Worm (Caenorhabditis elegans) whole organism, young adult: ENCODE data around the gene vamp-7.

Experiments
- B0019.2 ChIP-seq: fragments of 200-800 bp; sonication (Bioruptor generic); conservative IDR thresholded peaks from 2 replicates; pipeline ENCODE4 v1.3.6; 2022; ENCODE audit warnings: missing genetic modification reagents, missing genetic modification characterization, missing compliant biosample characterization
- B0035.1 ChIP-seq: sonication (generic microtip); optimal IDR thresholded peaks from 2 replicates; lab custom pipeline; 2016; ENCODE audit warnings: missing genetic modification characterization, mild to moderate bottlenecking, missing compliant biosample characterization, missing genotype, missing genetic modification reagents
- D2030.7 ChIP-seq: fragments of 200-800 bp; sonication (Bioruptor generic); IDR thresholded peaks from 2 replicates; pipeline ENCODE4 v1.3.6; 2022; ENCODE audit warnings: missing genetic modification reagents, missing genetic modification characterization, missing compliant biosample characterization
- F10E7.11 ChIP-seq: sonication (generic microtip); optimal IDR thresholded peaks from 2 replicates; lab custom pipeline; 2017; ENCODE audit warnings: mild to moderate bottlenecking, missing genetic modification characterization, moderate library complexity, missing compliant biosample characterization
- F22D6.2 ChIP-seq: sonication (generic microtip); optimal IDR thresholded peaks from 2 replicates; lab custom pipeline; 2016; ENCODE audit warnings: mild to moderate bottlenecking, missing genetic modification characterization, missing compliant biosample characterization
- F23B12.7 ChIP-seq: sonication (generic microtip); optimal IDR thresholded peaks from 2 replicates; lab custom pipeline; 2017; ENCODE audit warnings: missing genetic modification characterization, mild to moderate bottlenecking, missing compliant biosample characterization, antibody characterized with exemption, moderate library complexity; ENCODE audit not compliant: insufficient read depth
- F33H1.4 ChIP-seq: fragments of 200-800 bp; sonication (Bioruptor generic); IDR thresholded peaks from 2 replicates; pipeline ENCODE4 v1.3.6; 2022; ENCODE audit warnings: missing genetic modification reagents, missing genetic modification characterization, missing compliant biosample characterization
- F55B11.4 ChIP-seq: sonication (generic microtip); optimal IDR thresholded peaks from 2 replicates; lab custom pipeline; 2016; ENCODE audit warnings: missing compliant biosample characterization, missing genetic modification characterization, borderline replicate concordance; ENCODE audit not compliant: insufficient read depth
- K12H6.12 ChIP-seq: fragments of 200-800 bp; sonication (Bioruptor generic); optimal IDR thresholded peaks from 2 replicates; lab custom pipeline; 2018; ENCODE audit warnings: mild to moderate bottlenecking, missing genetic modification characterization, missing compliant biosample characterization
- T26A5.8 ChIP-seq: sonication (generic microtip); optimal IDR thresholded peaks from 2 replicates; lab custom pipeline; 2016; ENCODE audit warnings: missing genetic modification characterization, missing compliant biosample characterization
- Y67H2A.10 ChIP-seq: fragments of 200-800 bp; sonication (Bioruptor generic); conservative IDR thresholded peaks from 2 replicates; pipeline ENCODE4 v1.3.6; 2022; ENCODE audit warnings: missing genetic modification reagents, missing genetic modification characterization, missing compliant biosample characterization
- Y79H2A.3 ChIP-seq: fragments of 200-800 bp; sonication (Bioruptor generic); conservative IDR thresholded peaks from 2 replicates; pipeline ENCODE4 v1.3.6; 2022; ENCODE audit warnings: missing genetic modification reagents, missing genetic modification characterization, missing compliant biosample characterization
- Y95B8A.8 ChIP-seq: fragments of 200-800 bp; sonication (Bioruptor generic); IDR thresholded peaks from 2 replicates; pipeline ENCODE4 v1.3.6; 2022; ENCODE audit warnings: missing genetic modification reagents, missing genetic modification characterization, missing compliant biosample characterization
- ZK185.1 ChIP-seq: sonication (generic microtip); optimal IDR thresholded peaks from 2 replicates; lab custom pipeline; 2016; ENCODE audit warnings: mild to moderate bottlenecking, missing genetic modification characterization, missing compliant biosample characterization; ENCODE audit not compliant: poor library complexity, severe bottlenecking
- ama-1 ChIP-seq, 3 experiments: fragments of 150-350 bp in 1 of 3; sonication (generic microtip) in 2 of 3; optimal IDR thresholded peaks; 2 replicates each; lab custom pipeline; 2014 to 2018; ENCODE audit warnings: missing biosample characterization in 2 of 3, missing genetic modification characterization in 2 of 3, missing genetic modification reagents in 2 of 3
- aptf-2 ChIP-seq: fragments of 200-800 bp; sonication (Bioruptor generic); conservative IDR thresholded peaks from 2 replicates; pipeline ENCODE4 v1.3.6; 2022; ENCODE audit warnings: missing genetic modification reagents, missing genetic modification characterization, missing compliant biosample characterization
- cebp-1 ChIP-seq, 2 experiments: fragments of 200-800 bp in 1 of 2; sonication (Bioruptor generic) in 1 of 2; sonication (generic microtip) in 1 of 2; IDR thresholded peaks in 1 of 2; optimal IDR thresholded peaks in 1 of 2; 2 replicates each; pipeline versions ENCODE4 v1.3.6 to Lab custom; 2017 to 2022; ENCODE audit warnings: missing compliant biosample characterization in 2 of 2, missing genetic modification characterization in 2 of 2, mild to moderate bottlenecking in 1 of 2, missing genetic modification reagents in 1 of 2, moderate library complexity in 1 of 2
- ceh-91 ChIP-seq: fragments of 200-800 bp; sonication (Bioruptor generic); IDR thresholded peaks from 2 replicates; pipeline ENCODE4 v1.3.6; 2022; ENCODE audit warnings: missing genetic modification reagents, missing genetic modification characterization, missing compliant biosample characterization
- die-1 ChIP-seq: sonication (generic microtip); optimal IDR thresholded peaks from 2 replicates; lab custom pipeline; 2016; ENCODE audit warnings: missing genotype, mild to moderate bottlenecking, missing genetic modification characterization, missing compliant biosample characterization
- dox-1 ChIP-seq: fragments of 200-800 bp; sonication (Bioruptor generic); IDR thresholded peaks from 2 replicates; pipeline ENCODE4 v1.3.6; 2022; ENCODE audit warnings: missing genetic modification reagents, missing genetic modification characterization, missing compliant biosample characterization
- egl-18 ChIP-seq: fragments of 200-800 bp; sonication (Bioruptor generic); IDR thresholded peaks from 2 replicates; pipeline ENCODE4 v1.3.6; 2022; ENCODE audit warnings: missing genetic modification reagents, missing genetic modification characterization, missing compliant biosample characterization
- fkh-3 ChIP-seq: sonication (generic microtip); optimal IDR thresholded peaks from 2 replicates; lab custom pipeline; 2016; ENCODE audit warnings: mild to moderate bottlenecking, missing genetic modification characterization, missing compliant biosample characterization
- gei-17 ChIP-seq: fragments of 200-800 bp; sonication (Bioruptor generic); optimal IDR thresholded peaks from 2 replicates; lab custom pipeline; 2018; ENCODE audit warnings: mild to moderate bottlenecking, missing genetic modification characterization, missing compliant biosample characterization
- him-1 ChIP-seq: sonication (generic microtip); optimal IDR thresholded peaks from 2 replicates; lab custom pipeline; 2016; ENCODE audit warnings: missing genotype, missing genetic modification reagents, missing genetic modification characterization, missing compliant biosample characterization
- hlh-12 ChIP-seq: sonication (generic microtip); optimal IDR thresholded peaks from 2 replicates; lab custom pipeline; 2016; ENCODE audit warnings: missing genetic modification characterization, missing compliant biosample characterization
- hmg-1.2 ChIP-seq: fragments of 200-800 bp; sonication (Bioruptor generic); IDR thresholded peaks from 2 replicates; pipeline ENCODE4 v1.3.6; 2022; ENCODE audit warnings: missing genetic modification reagents, missing genetic modification characterization, missing compliant biosample characterization
- hmg-20 ChIP-seq: fragments of 200-800 bp; sonication (Bioruptor generic); IDR thresholded peaks from 2 replicates; pipeline ENCODE4 v1.3.6; 2022; ENCODE audit warnings: missing genetic modification reagents, missing genetic modification characterization, missing compliant biosample characterization
- hrde-1 ChIP-seq: sonication (generic microtip); optimal IDR thresholded peaks from 2 replicates; lab custom pipeline; 2016; ENCODE audit warnings: missing genetic modification characterization, mild to moderate bottlenecking, missing compliant biosample characterization, moderate library complexity, missing genotype, missing genetic modification reagents, borderline replicate concordance
- hsf-1 ChIP-seq: fragments of 200-800 bp; sonication (Bioruptor generic); IDR thresholded peaks from 2 replicates; pipeline ENCODE4 v1.3.6; 2022; ENCODE audit warnings: missing genetic modification reagents, missing genetic modification characterization, missing compliant biosample characterization
- let-526 ChIP-seq: fragments of 200-800 bp; sonication (Bioruptor generic); IDR thresholded peaks from 2 replicates; pipeline ENCODE4 v1.3.6; 2022; ENCODE audit warnings: missing genetic modification reagents, missing genetic modification characterization, missing compliant biosample characterization
- lin-26 ChIP-seq: fragments of 200-800 bp; sonication (Bioruptor generic); IDR thresholded peaks from 2 replicates; pipeline ENCODE4 v1.3.6; 2022; ENCODE audit warnings: missing genetic modification reagents, missing genetic modification characterization, missing compliant biosample characterization
- lin-35 ChIP-seq, 3 experiments: fragments of 150-350 bp in 2 of 3; sonication (generic microtip) in 1 of 3; optimal IDR thresholded peaks; 2 replicates each; lab custom pipeline; 2014 to 2018; ENCODE audit warnings: missing biosample characterization in 3 of 3, missing genetic modification characterization in 3 of 3, missing genetic modification reagents in 3 of 3
- lin-54 ChIP-seq: fragments of 200-800 bp; sonication (Bioruptor generic); optimal IDR thresholded peaks from 2 replicates; lab custom pipeline; 2018; ENCODE audit warnings: mild to moderate bottlenecking, missing genetic modification characterization, missing compliant biosample characterization
- lir-1 ChIP-seq: fragments of 200-800 bp; sonication (Bioruptor generic); conservative IDR thresholded peaks from 2 replicates; pipeline ENCODE4 v1.3.6; 2022; ENCODE audit warnings: missing genetic modification reagents, missing genetic modification characterization, missing compliant biosample characterization
- madf-8 ChIP-seq: fragments of 200-800 bp; sonication (Bioruptor generic); conservative IDR thresholded peaks from 2 replicates; pipeline ENCODE4 v1.3.6; 2022; ENCODE audit warnings: missing genetic modification reagents, missing genetic modification characterization, missing compliant biosample characterization
- mcd-1 ChIP-seq: fragments of 200-800 bp; sonication (Bioruptor generic); IDR thresholded peaks from 2 replicates; pipeline ENCODE4 v1.3.6; 2022; ENCODE audit warnings: missing genetic modification reagents, missing genetic modification characterization, missing compliant biosample characterization
- nhr-80 ChIP-seq: sonication (generic microtip); optimal IDR thresholded peaks from 2 replicates; lab custom pipeline; 2016; ENCODE audit warnings: missing genetic modification characterization, missing compliant biosample characterization
- pha-4 ChIP-seq: fragments of 150-350 bp; sonication (generic microtip); optimal IDR thresholded peaks from 2 replicates; lab custom pipeline; 2014; ENCODE audit warnings: missing biosample characterization, missing genetic modification reagents, missing genetic modification characterization
- repo-1 ChIP-seq: sonication (generic microtip); optimal IDR thresholded peaks from 2 replicates; lab custom pipeline; 2017; ENCODE audit warnings: mild to moderate bottlenecking, missing genetic modification characterization, missing compliant biosample characterization
- rpc-1 ChIP-seq, 2 experiments: fragments of 150-350 bp in 1 of 2; sonication (generic microtip) in 1 of 2; optimal IDR thresholded peaks; 2 replicates each; lab custom pipeline; 2014 to 2018; ENCODE audit warnings: missing biosample characterization in 1 of 2, missing genetic modification characterization in 1 of 2, missing genetic modification reagents in 1 of 2, missing genotype in 1 of 2
- somi-1 ChIP-seq: fragments of 200-800 bp; sonication (Bioruptor generic); optimal IDR thresholded peaks from 2 replicates; lab custom pipeline; 2018; ENCODE audit warnings: mild to moderate bottlenecking, missing genetic modification characterization, missing compliant biosample characterization
- tbp1 ChIP-seq: fragments of 200-800 bp; sonication (Bioruptor generic); optimal IDR thresholded peaks from 2 replicates; lab custom pipeline; 2018; ENCODE audit warnings: mild to moderate bottlenecking, missing genetic modification characterization, missing compliant biosample characterization
- tlf-1 ChIP-seq: fragments of 200-800 bp; sonication (Bioruptor generic); optimal IDR thresholded peaks from 2 replicates; lab custom pipeline; 2018; ENCODE audit warnings: mild to moderate bottlenecking, missing genetic modification characterization, missing compliant biosample characterization
- zfh-2 ChIP-seq: fragments of 200-800 bp; sonication (Bioruptor generic); conservative IDR thresholded peaks from 2 replicates; pipeline ENCODE4 v1.3.6; 2022; ENCODE audit warnings: missing genetic modification reagents, missing genetic modification characterization, missing compliant biosample characterization
- ztf-22 ChIP-seq: fragments of 200-800 bp; sonication (Bioruptor generic); optimal IDR thresholded peaks from 2 replicates; lab custom pipeline; 2018; ENCODE audit warnings: mild to moderate bottlenecking, missing genetic modification characterization, moderate library complexity, missing compliant biosample characterization
- ztf-3 ChIP-seq: fragments of 200-800 bp; sonication (Bioruptor generic); optimal IDR thresholded peaks from 2 replicates; lab custom pipeline; 2018; ENCODE audit warnings: mild to moderate bottlenecking, missing genetic modification characterization, missing compliant biosample characterization

The vamp-7 gene

DNA sequence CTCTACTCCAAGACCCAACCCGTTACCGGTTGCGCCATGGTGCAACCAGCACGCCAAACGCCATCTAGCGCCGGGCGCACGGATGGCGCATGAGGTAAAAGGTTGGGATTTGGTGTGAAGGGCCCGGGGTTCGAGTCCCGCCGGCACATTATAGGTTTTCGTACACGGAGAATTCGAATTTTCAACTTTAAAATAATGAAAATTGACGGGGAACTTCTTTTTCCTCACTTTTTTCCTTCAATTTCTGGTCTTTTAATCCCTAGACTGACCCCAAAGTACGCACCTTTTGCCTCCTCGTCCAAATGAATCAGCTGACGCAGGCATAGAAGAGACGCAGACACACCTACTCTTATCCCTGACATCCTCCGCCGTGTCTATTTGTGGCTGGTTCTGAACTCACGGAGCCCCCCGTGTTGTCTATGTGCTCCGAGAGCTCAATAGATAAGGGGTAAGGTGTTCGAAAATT lies 4.3 kb upstream of the vamp-7 start (continued):
- TF ChIP-seq ztf-3 (GFP tag; lab: Kevin White, UChicago) (no peak), him-1 (no peak), Y67H2A.10 (no peak), Y79H2A.3 (no peak), ZK185.1 (tag; lab: Kevin White, UChicago) (no peak), lin-35 (GFP tag; optimal IDR thresholded peaks at IDR 0.05; lab: Kevin White, UChicago) (no peak), F55B11.4 (tag; lab: Kevin White, UChicago) (no peak), T26A5.8 (no peak), somi-1 (GFP tag; lab: Kevin White, UChicago) (no peak), F33H1.4 (GFP tag; lab: Robert Waterston, UW) (peak; percentile 34; the same call in 1 of the 2 replicates), egl-18 (GFP tag; lab: Robert Waterston, UW) (no peak), B0019.2 (no peak), repo-1 (tag; lab: Kevin White, UChicago) (no peak), cebp-1 (GFP tag; IDR thresholded peaks at IDR 0.05; lab: Robert Waterston, UW) (no peak; the same call in 1 of the 2 replicates), cebp-1 (tag; optimal IDR thresholded peaks at IDR 0.05; lab: Kevin White, UChicago) (peak; percentile 21), hsf-1 (GFP tag; lab: Robert Waterston, UW) (no peak), rpc-1 (optimal IDR thresholded peaks at IDR 0.05; lab: Kevin White, UChicago) (no peak), rpc-1 (tag; optimal IDR thresholded peaks at IDR 0.05; lab: Kevin White, UChicago) (no peak), madf-8 (no peak), lin-26 (GFP tag; lab: Robert Waterston, UW) (peak; percentile 83), ama-1 (optimal IDR thresholded peaks at IDR 0.05; lab: Kevin White, UChicago) (peak; percentile 26), ama-1 (GFP tag; optimal IDR thresholded peaks at IDR 0.05; lab: Kevin White, UChicago) (peak in 1 of 2 experiments; percentile 42), hrde-1 (tag; lab: Kevin White, UChicago) (no peak), pha-4 (tag; lab: Kevin White, UChicago) (no peak), B0035.1 (tag; lab: Kevin White, UChicago) (no peak), dox-1 (GFP tag; lab: Robert Waterston, UW) (no peak; the same call in 1 of the 2 replicates), hmg-20 (GFP tag; lab: Robert Waterston, UW) (no peak), K12H6.12 (peak; percentile 41), ceh-91 (GFP tag; lab: Robert Waterston, UW) (peak; percentile 46; the same call in 1 of the 2 replicates), D2030.7 (GFP tag; lab: Robert Waterston, UW) (peak; percentile 50), hlh-12 (tag; lab: Kevin White, UChicago) (no peak), F10E7.11 (tag; lab: Kevin White, UChicago) (no peak), aptf-2 (GFP tag; lab: Robert Waterston, UW) (no peak), hmg-1.2 (peak; percentile 41; the same call in 1 of the 2 replicates), let-526 (no peak), zfh-2 (GFP tag; lab: Robert Waterston, UW) (peak; percentile 77), F23B12.7 (tag; lab: Kevin White, UChicago) (no peak), Y95B8A.8 (GFP tag; lab: Robert Waterston, UW) (0 out of 2 replicates have a peak, but pooled peaks have one; percentile 16), fkh-3 (tag; lab: Kevin White, UChicago) (no peak), ztf-22 (GFP tag; lab: Kevin White, UChicago) (no peak), gei-17 (GFP tag; lab: Kevin White, UChicago) (no peak), die-1 (tag; lab: Kevin White, UChicago) (no peak), lir-1 (GFP tag; lab: Robert Waterston, UW) (no peak), nhr-80 (no peak), tbp1 (GFP tag; lab: Kevin White, UChicago) (peak; percentile 50), mcd-1 (GFP tag; lab: Robert Waterston, UW) (0 out of 2 replicates have a peak, but pooled peaks have one; percentile 31), F22D6.2 (no peak), tlf-1 (GFP tag; lab: Kevin White, UChicago) (no peak), lin-54 (GFP tag; lab: Kevin White, UChicago) (no peak)
